Fruit fly (Drosophila melanogaster): ENCODE data around the gene Jwa.

DNA sequence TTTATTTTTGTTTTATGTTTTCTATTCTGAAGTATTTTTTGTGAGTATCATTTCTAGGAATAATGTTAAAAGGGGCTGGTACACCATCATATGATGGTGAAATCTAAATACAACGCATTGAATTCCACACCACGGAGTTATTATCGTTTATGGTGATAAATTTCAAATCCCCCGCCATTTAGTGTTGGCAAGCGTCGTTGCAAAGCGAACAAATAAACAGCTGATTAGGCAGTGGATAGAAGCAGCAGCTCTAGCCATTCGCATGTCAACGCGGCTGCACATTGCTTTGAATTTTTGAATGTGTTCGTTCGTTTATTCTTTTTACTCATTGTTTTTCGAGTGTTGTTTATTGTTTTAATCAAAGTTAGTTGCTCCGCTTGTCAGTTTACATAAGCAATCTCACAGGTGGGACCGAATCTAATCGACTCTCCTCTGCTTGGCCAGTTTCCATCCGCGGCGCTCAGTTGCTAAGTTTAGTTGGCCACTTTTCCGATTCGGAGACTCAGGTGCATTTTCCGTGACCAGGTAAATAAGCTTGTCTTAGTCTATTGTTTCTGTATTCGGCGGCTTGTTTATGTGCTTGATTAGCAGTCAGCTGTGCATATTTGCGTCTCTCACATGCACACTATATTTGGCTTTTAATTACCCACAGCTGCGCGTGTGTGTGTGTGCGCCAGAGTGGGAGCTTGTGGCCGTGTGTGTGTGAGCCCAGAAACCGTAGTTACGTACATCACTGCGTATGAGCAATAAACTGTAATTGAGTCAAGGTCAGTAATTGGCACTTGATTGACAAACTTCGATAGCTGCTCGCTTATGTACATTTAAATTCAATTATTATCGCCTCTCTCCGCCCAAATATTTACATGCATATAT is 28.3 kb downstream of the Jwa start, which contains the start of the genes Mst36Fa and CG31751:
- TF ChIP-seq insv (optimal IDR thresholded peaks at IDR 0.05) (no peak), h (optimal IDR thresholded peaks at IDR 0.05) (no peak), ttk (optimal IDR thresholded peaks at IDR 0.05) (no peak), psq (optimal IDR thresholded peaks at IDR 0.05) (no peak), Myc (optimal IDR thresholded peaks at IDR 0.05) (no peak)
